Fruit fly (Drosophila melanogaster): ENCODE measurements around the gene Gel.

- TF ChIP-seq CG8478 (optimal IDR thresholded peaks at IDR 0.05), result no peak
- no peak for TF ChIP-seq CTCF (optimal IDR thresholded peaks at IDR 0.05)
Observed at dm6 chr3R:4251241-4251640, 16.2 kb downstream of the Gel start, which contains the start of gene TwdlG.

Data from S2 (cell line).